In the genomic region with DNA sequence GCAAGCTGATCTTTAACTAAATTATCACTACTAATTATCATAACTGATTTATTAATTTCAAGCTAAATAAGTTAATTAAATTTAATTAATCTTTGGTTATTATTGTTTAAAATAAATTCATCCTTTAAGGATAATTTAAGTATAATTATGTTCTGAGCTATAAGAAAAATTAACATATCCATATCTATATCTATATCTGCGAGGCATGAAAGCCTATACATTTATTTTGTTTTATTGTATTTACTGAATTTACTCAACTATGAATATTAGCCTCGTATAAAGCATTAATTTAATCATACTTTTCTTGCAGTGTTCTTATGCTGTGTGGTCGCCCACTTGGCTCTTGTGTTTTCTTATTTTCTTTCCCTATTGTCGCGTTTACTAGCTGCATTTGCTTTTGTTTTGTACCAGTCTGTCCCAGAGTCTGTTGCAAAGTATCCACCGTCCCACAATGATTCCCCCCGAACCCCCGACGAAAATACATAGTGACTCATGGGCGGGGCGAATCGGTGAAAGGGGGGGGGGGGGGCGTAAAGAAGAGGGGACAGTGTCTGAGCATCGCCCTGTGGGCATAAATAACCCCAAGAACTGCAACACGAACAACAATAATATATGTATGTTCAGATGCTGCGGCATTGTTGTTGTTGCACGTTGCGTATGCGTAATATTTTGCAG, we compare ENCODE assay signal across 2 fruit fly cellular contexts.
TF ChIP-seq lines count a peak whose summit lies in the region.

No protein-coding gene starts in this region.

TF ChIP-seq in whole organism, embryonic, 481 proteins besides CTCF, POLR2A, EP300 and RAD21 (continued from another document):
- TF ChIP-seq CG32772 (GFP tag; IDR thresholded peaks at IDR 0.05; lab: Robert Waterston, UW) (no peak), CG17612 (GFP tag; IDR thresholded peaks at IDR 0.05; lab: Robert Waterston, UW) (no peak), trh (GFP tag; optimal IDR thresholded peaks at IDR 0.05; lab: Kevin White, UChicago) (no peak)
TF ChIP-seq in whole organism, embryonic: peak in this region for 4.

TF ChIP-seq in whole organism, prepupa, 60 proteins besides CTCF, POLR2A, EP300 and RAD21 (continued from another document):
- no peak for TF ChIP-seq CG34406 (GFP tag; optimal IDR thresholded peaks at IDR 0.05; lab: Kevin White, UChicago)
- TF ChIP-seq Ets21C (GFP tag; optimal IDR thresholded peaks at IDR 0.05; lab: Kevin White, UChicago) = no peak
- TF ChIP-seq CG6163 (GFP tag; IDR thresholded peaks at IDR 0.05; lab: Robert Waterston, UW) = peak; percentile 66; the same call in 2 of the 3 replicates
- peak; percentile 97 for TF ChIP-seq dsx (GFP tag; optimal IDR thresholded peaks at IDR 0.05; lab: Kevin White, UChicago; ENCODE audit: poor library complexity, severe bottlenecking)
- no peak for TF ChIP-seq Eip93F (GFP tag; optimal IDR thresholded peaks at IDR 0.05; lab: Kevin White, UChicago)
- no peak for TF ChIP-seq CG16779 (tag; optimal IDR thresholded peaks at IDR 0.05; lab: Kevin White, UChicago)
- TF ChIP-seq CG15336 (GFP tag; IDR thresholded peaks at IDR 0.05; lab: Robert Waterston, UW) = peak; percentile 22; the same call in 1 of the 2 replicates
- peak; percentile 57 for TF ChIP-seq svp (GFP tag; lab: Kevin White, UChicago)
- TF ChIP-seq net (GFP tag; optimal IDR thresholded peaks at IDR 0.05; lab: Kevin White, UChicago) = no peak
- no peak for TF ChIP-seq Blimp-1 (GFP tag; optimal IDR thresholded peaks at IDR 0.05; lab: Kevin White, UChicago)
- TF ChIP-seq CG3032 (tag; optimal IDR thresholded peaks at IDR 0.05; lab: Kevin White, UChicago) = no peak
- no peak for TF ChIP-seq cyc (GFP tag; optimal IDR thresholded peaks at IDR 0.05; lab: Kevin White, UChicago)
- TF ChIP-seq Hr39 (GFP tag; optimal IDR thresholded peaks at IDR 0.05; lab: Kevin White, UChicago) = no peak
- no peak for TF ChIP-seq fd59A (GFP tag; optimal IDR thresholded peaks at IDR 0.05; lab: Kevin White, UChicago)
- no peak for TF ChIP-seq Smox (GFP tag; optimal IDR thresholded peaks at IDR 0.05; lab: Kevin White, UChicago)
- no peak for TF ChIP-seq CG11902 (GFP tag; optimal IDR thresholded peaks at IDR 0.05; lab: Kevin White, UChicago)
- TF ChIP-seq CG10669 (GFP tag; optimal IDR thresholded peaks at IDR 0.05; lab: Kevin White, UChicago) = peak; percentile 30
- TF ChIP-seq CG11294 (GFP tag; IDR thresholded peaks at IDR 0.05; lab: Robert Waterston, UW) = no peak
- TF ChIP-seq Sox14 (GFP tag; optimal IDR thresholded peaks at IDR 0.05; lab: Kevin White, UChicago) = no peak
- no peak for TF ChIP-seq Sox102F (GFP tag; optimal IDR thresholded peaks at IDR 0.05; lab: Kevin White, UChicago)
- TF ChIP-seq Eip75B (GFP tag; optimal IDR thresholded peaks at IDR 0.05; lab: Kevin White, UChicago) = no peak
- TF ChIP-seq Gug (GFP tag; IDR thresholded peaks at IDR 0.05; lab: Robert Waterston, UW) = 0 out of 2 replicates have a peak, but pooled peaks have one; percentile 11
- TF ChIP-seq acj6 (GFP tag; optimal IDR thresholded peaks at IDR 0.05; lab: Kevin White, UChicago) = no peak
- no peak for TF ChIP-seq CG6854 (GFP tag; optimal IDR thresholded peaks at IDR 0.05; lab: Kevin White, UChicago)
- no peak for TF ChIP-seq CG7368 (GFP tag; optimal IDR thresholded peaks at IDR 0.05; lab: Kevin White, UChicago)
- peak; percentile 60 for TF ChIP-seq Eip78C (GFP tag; lab: Kevin White, UChicago)
- TF ChIP-seq CG6808 (GFP tag; optimal IDR thresholded peaks at IDR 0.05; lab: Kevin White, UChicago) = peak; percentile 35
- peak; percentile 49 to 72 for TF ChIP-seq ss (GFP tag; optimal IDR thresholded peaks at IDR 0.05; lab: Kevin White, UChicago)
- TF ChIP-seq topi (GFP tag; optimal IDR thresholded peaks at IDR 0.05; lab: Kevin White, UChicago) = no peak
- TF ChIP-seq CG3919 (GFP tag; optimal IDR thresholded peaks at IDR 0.05; lab: Kevin White, UChicago) = peak; percentile 21
TF ChIP-seq in whole organism, prepupa: peak in this region for 18.
